Fruit fly (Drosophila melanogaster) whole organism, prepupa: ENCODE measurements around the gene Cpr72Eb.

Experiments
- Blimp-1 ChIP-seq: fragments of 200-800 bp; sonication (Bioruptor generic); optimal IDR thresholded peaks from 3 replicates; lab custom pipeline; 2017; ENCODE audit warnings: missing biosample characterization, missing genetic modification characterization, mild to moderate bottlenecking, moderate library complexity, missing genetic modification reagents
- CG10631 ChIP-seq: fragments of 200-800 bp; sonication (Bioruptor generic); optimal IDR thresholded peaks from 2 replicates; lab custom pipeline; 2016; ENCODE audit warnings: missing biosample characterization, missing genetic modification characterization
- CG11902 ChIP-seq: fragments of 200-800 bp; sonication (Bioruptor generic); optimal IDR thresholded peaks from 3 replicates; lab custom pipeline; 2016; ENCODE audit warnings: missing biosample characterization, missing genetic modification characterization
- CG15336 ChIP-seq: fragments of 200-800 bp; sonication (Bioruptor generic); IDR thresholded peaks from 2 replicates; pipeline ENCODE4 v1.3.6; 2022; ENCODE audit warnings: missing biosample characterization, missing genetic modification characterization
- CG1621 ChIP-seq: fragments of 200-800 bp; sonication (Bioruptor generic); optimal IDR thresholded peaks from 3 replicates; lab custom pipeline; 2018; ENCODE audit warnings: missing biosample characterization, mild to moderate bottlenecking, missing genetic modification characterization
- CG16779 ChIP-seq: fragments of 200-800 bp; sonication (Bioruptor generic); optimal IDR thresholded peaks from 3 replicates; lab custom pipeline; 2017; ENCODE audit warnings: missing biosample characterization, mild to moderate bottlenecking, missing genetic modification characterization
- CG3032 ChIP-seq: fragments of 200-800 bp; optimal IDR thresholded peaks from 2 replicates; lab custom pipeline; 2019; ENCODE audit warnings: missing biosample characterization, mild to moderate bottlenecking, missing genetic modification characterization, moderate library complexity
- CG31627 ChIP-seq: fragments of 200-800 bp; sonication (Bioruptor generic); optimal IDR thresholded peaks from 3 replicates; lab custom pipeline; 2016; ENCODE audit warnings: missing biosample characterization, missing genetic modification characterization
- CG32006 ChIP-seq: fragments of 200-800 bp; sonication (Bioruptor generic); optimal IDR thresholded peaks from 3 replicates; lab custom pipeline; 2017; ENCODE audit warnings: missing biosample characterization, mild to moderate bottlenecking, missing genetic modification characterization
- CG34406 ChIP-seq: fragments of 200-800 bp; sonication (Bioruptor generic); optimal IDR thresholded peaks from 3 replicates; lab custom pipeline; 2016; ENCODE audit warnings: missing biosample characterization, missing genetic modification characterization
- CG4318 ChIP-seq: fragments of 200-800 bp; sonication (Bioruptor generic); optimal IDR thresholded peaks from 3 replicates; lab custom pipeline; 2017; ENCODE audit warnings: missing biosample characterization, mild to moderate bottlenecking, missing genetic modification characterization
- CG6163 ChIP-seq: fragments of 200-800 bp; sonication (Bioruptor generic); IDR thresholded peaks from 3 replicates; pipeline ENCODE4 v1.3.6; 2022; ENCODE audit warnings: missing biosample characterization, missing genetic modification characterization
- CG6276 ChIP-seq: fragments of 200-800 bp; sonication (Bioruptor generic); optimal IDR thresholded peaks from 2 replicates; lab custom pipeline; 2017; ENCODE audit warnings: missing biosample characterization, mild to moderate bottlenecking, missing genetic modification characterization
- CG6808 ChIP-seq: fragments of 200-800 bp; sonication (Bioruptor generic); optimal IDR thresholded peaks from 3 replicates; lab custom pipeline; 2017; ENCODE audit warnings: missing biosample characterization, missing genetic modification characterization, mild to moderate bottlenecking, moderate library complexity, missing genetic modification reagents
- CG6854 ChIP-seq: fragments of 200-800 bp; sonication (Bioruptor generic); optimal IDR thresholded peaks from 2 replicates; lab custom pipeline; 2017; ENCODE audit warnings: missing biosample characterization, mild to moderate bottlenecking, missing genetic modification characterization
- CG7368 ChIP-seq: fragments of 200-800 bp; sonication (Bioruptor generic); optimal IDR thresholded peaks from 3 replicates; lab custom pipeline; 2016; ENCODE audit warnings: missing biosample characterization, missing genetic modification characterization
- CG8119 ChIP-seq: fragments of 200-800 bp; sonication (Bioruptor generic); IDR thresholded peaks from 3 replicates; pipeline ENCODE4 v1.3.6; 2022; ENCODE audit warnings: missing biosample characterization, missing genetic modification characterization
- CG8319 ChIP-seq: fragments of 200-800 bp; sonication (Bioruptor generic); optimal IDR thresholded peaks from 3 replicates; lab custom pipeline; 2016; ENCODE audit warnings: missing biosample characterization, missing genetic modification characterization
- CG8632 ChIP-seq: fragments of 200-800 bp; sonication (Bioruptor generic); optimal IDR thresholded peaks from 3 replicates; lab custom pipeline; 2016; ENCODE audit warnings: missing biosample characterization, missing genetic modification characterization
- CG9139 ChIP-seq: fragments of 200-800 bp; sonication (Bioruptor generic); optimal IDR thresholded peaks from 3 replicates; lab custom pipeline; 2017; ENCODE audit warnings: missing biosample characterization, mild to moderate bottlenecking, missing genetic modification characterization
- Eip75B ChIP-seq: fragments of 200-800 bp; sonication (Bioruptor generic); optimal IDR thresholded peaks from 3 replicates; lab custom pipeline; 2016; ENCODE audit warnings: missing biosample characterization, missing genetic modification characterization
- Eip78C ChIP-seq: fragments of 200-800 bp; sonication (Bioruptor generic); peaks from one replicate; lab custom pipeline; 2016; ENCODE audit warnings: missing biosample characterization, missing genetic modification characterization
- Eip93F ChIP-seq: fragments of 200-800 bp; sonication (Bioruptor generic); optimal IDR thresholded peaks from 2 replicates; lab custom pipeline; 2016; ENCODE audit warnings: missing biosample characterization, mild to moderate bottlenecking, missing genetic modification characterization
- Ets21C ChIP-seq: fragments of 200-800 bp; sonication (Bioruptor generic); optimal IDR thresholded peaks from 3 replicates; lab custom pipeline; 2016; ENCODE audit warnings: missing biosample characterization, missing genetic modification characterization
- Ets96B ChIP-seq: fragments of 200-800 bp; optimal IDR thresholded peaks from 2 replicates; lab custom pipeline; 2019; ENCODE audit warnings: missing biosample characterization, mild to moderate bottlenecking, missing genetic modification characterization, moderate library complexity
- Gug ChIP-seq: fragments of 200-800 bp; sonication (Bioruptor generic); IDR thresholded peaks from 2 replicates; pipeline ENCODE4 v1.3.6; 2022; ENCODE audit warnings: missing biosample characterization, missing genetic modification characterization
- Hr38 ChIP-seq: sonication (Bioruptor generic); optimal IDR thresholded peaks from 2 replicates; lab custom pipeline; 2016; ENCODE audit warnings: missing biosample characterization, missing genetic modification characterization
- Hr39 ChIP-seq: fragments of 200-800 bp; sonication (Bioruptor generic); optimal IDR thresholded peaks from 2 replicates; lab custom pipeline; 2016; ENCODE audit warnings: missing biosample characterization, missing genetic modification characterization
- Hr4 ChIP-seq: fragments of 200-800 bp; sonication (Bioruptor generic); optimal IDR thresholded peaks from 3 replicates; lab custom pipeline; 2016; ENCODE audit warnings: missing biosample characterization, missing genetic modification characterization
- Lpt ChIP-seq: fragments of 200-800 bp; sonication (Bioruptor generic); optimal IDR thresholded peaks from 3 replicates; lab custom pipeline; 2016; ENCODE audit warnings: missing biosample characterization, missing genetic modification characterization
- OdsH ChIP-seq: fragments of 200-800 bp; sonication (Bioruptor generic); optimal IDR thresholded peaks from 3 replicates; lab custom pipeline; 2016; ENCODE audit warnings: missing biosample characterization, missing genetic modification characterization
- Smox ChIP-seq: fragments of 200-800 bp; sonication (Bioruptor generic); optimal IDR thresholded peaks from 3 replicates; lab custom pipeline; 2016; ENCODE audit warnings: missing biosample characterization, missing genetic modification characterization
- Sox102F ChIP-seq: fragments of 200-800 bp; sonication (Bioruptor generic); optimal IDR thresholded peaks from 2 replicates; lab custom pipeline; 2016; ENCODE audit warnings: missing biosample characterization, mild to moderate bottlenecking, missing genetic modification characterization
- Sox14 ChIP-seq: fragments of 200-800 bp; sonication (Bioruptor generic); optimal IDR thresholded peaks from 3 replicates; lab custom pipeline; 2016; ENCODE audit warnings: missing biosample characterization, missing genetic modification characterization
- achi ChIP-seq: fragments of 200-800 bp; sonication (Bioruptor generic); optimal IDR thresholded peaks from 3 replicates; lab custom pipeline; 2016; ENCODE audit warnings: missing biosample characterization, missing genetic modification characterization
- acj6 ChIP-seq: fragments of 200-800 bp; sonication (Bioruptor generic); optimal IDR thresholded peaks from 3 replicates; lab custom pipeline; 2016; ENCODE audit warnings: missing biosample characterization, missing genetic modification characterization
- cyc ChIP-seq: fragments of 200-800 bp; sonication (Bioruptor generic); optimal IDR thresholded peaks from 3 replicates; lab custom pipeline; 2016; ENCODE audit warnings: missing biosample characterization, missing genetic modification characterization
- dac ChIP-seq: fragments of 200-800 bp; sonication (Bioruptor generic); optimal IDR thresholded peaks from 2 replicates; lab custom pipeline; 2017; ENCODE audit warnings: missing biosample characterization, mild to moderate bottlenecking, missing genetic modification characterization
- dsx ChIP-seq: fragments of 200-800 bp; optimal IDR thresholded peaks from 3 replicates; lab custom pipeline; 2019; ENCODE audit warnings: missing biosample characterization, mild to moderate bottlenecking, missing genetic modification characterization, moderate library complexity; ENCODE audit not compliant: poor library complexity, severe bottlenecking
- eg ChIP-seq: fragments of 200-800 bp; sonication (Bioruptor generic); IDR thresholded peaks from 3 replicates; pipeline ENCODE4 v1.3.6; 2022; ENCODE audit warnings: missing biosample characterization, missing genetic modification characterization
- fd85E ChIP-seq: fragments of 200-800 bp; sonication (Bioruptor generic); optimal IDR thresholded peaks from 3 replicates; lab custom pipeline; 2016; ENCODE audit warnings: missing biosample characterization, missing genetic modification characterization
- fkh ChIP-seq: fragments of 200-800 bp; sonication (Bioruptor generic); optimal IDR thresholded peaks from 3 replicates; lab custom pipeline; 2017; ENCODE audit warnings: missing biosample characterization, mild to moderate bottlenecking, missing genetic modification characterization, moderate library complexity
- lz ChIP-seq: fragments of 200-800 bp; sonication (Bioruptor generic); optimal IDR thresholded peaks from 3 replicates; lab custom pipeline; 2016; ENCODE audit warnings: missing biosample characterization, missing genetic modification characterization
- net ChIP-seq: fragments of 200-800 bp; sonication (Bioruptor generic); optimal IDR thresholded peaks from 3 replicates; lab custom pipeline; 2016; ENCODE audit warnings: missing biosample characterization, missing genetic modification characterization
- ss ChIP-seq, 2 experiments: fragments of 200-800 bp; sonication (Bioruptor generic); optimal IDR thresholded peaks; 2 replicates in 1 of 2; 3 replicates in 1 of 2; lab custom pipeline; 2017 to 2018; ENCODE audit warnings: mild to moderate bottlenecking in 2 of 2, missing biosample characterization in 2 of 2, missing genetic modification characterization in 2 of 2, moderate library complexity in 1 of 2
- svp ChIP-seq: fragments of 200-800 bp; sonication (Bioruptor generic); peaks from one replicate; lab custom pipeline; 2016; ENCODE audit warnings: missing biosample characterization, missing genetic modification characterization
- topi ChIP-seq: fragments of 200-800 bp; sonication (Bioruptor generic); optimal IDR thresholded peaks from 3 replicates; lab custom pipeline; 2016; ENCODE audit warnings: missing biosample characterization, missing genetic modification characterization

Gene Cpr72Eb

dm6 chr3L:16359219-16359748, 5.4 kb upstream of the Cpr72Eb start, which contains the start of gene ringer:
ringer (minus strand) TSS chr3L:16359428.
- TF ChIP-seq Eip78C (GFP tag; lab: Kevin White, UChicago) = peak; percentile 71
- TF ChIP-seq Ets96B = no peak
- TF ChIP-seq, all 60 proteins: peak for 1

- no peak for TF ChIP-seq Sox14 (GFP tag; lab: Kevin White, UChicago)
- peak; percentile 70 for TF ChIP-seq fkh (GFP tag; lab: Kevin White, UChicago)
These were observed 4.9 kb upstream of the Cpr72Eb start for dm6 chr3L:16359795-16360194.

- TF ChIP-seq CG11902 (peak; percentile 70), ss (GFP tag; optimal IDR thresholded peaks at IDR 0.05; lab: Kevin White, UChicago) (peak; percentile 95 to 97), svp (GFP tag; lab: Kevin White, UChicago) (peak; percentile 89), Hr4 (GFP tag; lab: Kevin White, UChicago) (peak; percentile 48), Sox102F (GFP tag; lab: Kevin White, UChicago) (peak; percentile 66), cyc (GFP tag; lab: Kevin White, UChicago) (peak; percentile 70), fd85E (GFP tag; lab: Kevin White, UChicago) (peak; percentile 15), Eip93F (GFP tag; lab: Kevin White, UChicago) (no peak), Smox (GFP tag; lab: Kevin White, UChicago) (peak; percentile 75), CG6854 (GFP tag; lab: Kevin White, UChicago) (peak; percentile 68), CG8319 (GFP tag; lab: Kevin White, UChicago) (peak; percentile 79), Hr38 (GFP tag; lab: Kevin White, UChicago) (no peak), Gug (GFP tag; lab: Robert Waterston, UW) (no peak), Blimp-1 (GFP tag; lab: Kevin White, UChicago) (peak; percentile 27), CG3032 (peak; percentile 97), CG16779 (peak; percentile 83), OdsH (GFP tag; lab: Kevin White, UChicago) (peak; percentile 90), CG10631 (GFP tag; lab: Kevin White, UChicago) (peak; percentile 93), Eip78C (GFP tag; lab: Kevin White, UChicago) (peak; percentile 96), CG1621 (tag; lab: Kevin White, UChicago) (peak; percentile 91), eg (GFP tag; lab: Robert Waterston, UW) (0 out of 3 replicates have a peak, but pooled peaks have one; percentile 25), CG31627 (GFP tag; lab: Kevin White, UChicago) (peak; percentile 58), net (GFP tag; lab: Kevin White, UChicago) (peak; percentile 69), Lpt (GFP tag; lab: Kevin White, UChicago) (peak; percentile 39), CG6808 (peak; percentile 97), CG4318 (GFP tag; lab: Kevin White, UChicago) (peak; percentile 18), CG32006 (GFP tag; lab: Kevin White, UChicago) (peak; percentile 71), dac (GFP tag; lab: Kevin White, UChicago) (no peak), Ets21C (GFP tag; lab: Kevin White, UChicago) (peak; percentile 38), topi (GFP tag; lab: Kevin White, UChicago) (peak; percentile 79), CG7368 (GFP tag; lab: Kevin White, UChicago) (peak; percentile 72), CG6163 (GFP tag; lab: Robert Waterston, UW) (peak; percentile 79), Eip75B (peak; percentile 89), acj6 (peak; percentile 92), CG8119 (GFP tag; lab: Robert Waterston, UW) (peak; percentile 72; the same call in 2 of the 3 replicates), achi (GFP tag; lab: Kevin White, UChicago) (peak; percentile 89), CG15336 (GFP tag; lab: Robert Waterston, UW) (peak; percentile 47; the same call in 1 of the 2 replicates), dsx (GFP tag; lab: Kevin White, UChicago) (peak; percentile 95), Hr39 (GFP tag; lab: Kevin White, UChicago) (peak; percentile 61), lz (GFP tag; lab: Kevin White, UChicago) (peak; percentile 71), CG9139 (GFP tag; lab: Kevin White, UChicago) (peak; percentile 93), CG6276 (GFP tag; lab: Kevin White, UChicago) (no peak), CG34406 (GFP tag; lab: Kevin White, UChicago) (peak; percentile 89), CG8632 (GFP tag; lab: Kevin White, UChicago) (peak; percentile 86)
These were observed 3.4 kb upstream of the Cpr72Eb start for dm6 chr3L:16361200-16361815.
